Worm (Caenorhabditis elegans) whole organism, L2 larva: ENCODE measurements around the gene F59A7.5.

ENCODE experiments used
- blmp-1 ChIP-seq: sonication (generic microtip); optimal IDR thresholded peaks from 2 replicates; lab custom pipeline; 2017; ENCODE audit warnings: missing genetic modification characterization, mild to moderate bottlenecking, missing compliant biosample characterization, antibody characterized with exemption, moderate library complexity; ENCODE audit not compliant: insufficient read depth
- elt-1 ChIP-seq: fragments of 150-350 bp; optimal IDR thresholded peaks from 2 replicates; lab custom pipeline; 2014; ENCODE audit warnings: missing biosample characterization, missing genetic modification characterization
- nhr-23 ChIP-seq: fragments of 150-350 bp; optimal IDR thresholded peaks from 2 replicates; lab custom pipeline; 2014; ENCODE audit warnings: missing biosample characterization, missing genetic modification reagents, missing genetic modification characterization
- nhr-77 ChIP-seq: fragments of 150-350 bp; optimal IDR thresholded peaks from 2 replicates; lab custom pipeline; 2014; ENCODE audit warnings: missing biosample characterization, missing genetic modification characterization

DNA sequence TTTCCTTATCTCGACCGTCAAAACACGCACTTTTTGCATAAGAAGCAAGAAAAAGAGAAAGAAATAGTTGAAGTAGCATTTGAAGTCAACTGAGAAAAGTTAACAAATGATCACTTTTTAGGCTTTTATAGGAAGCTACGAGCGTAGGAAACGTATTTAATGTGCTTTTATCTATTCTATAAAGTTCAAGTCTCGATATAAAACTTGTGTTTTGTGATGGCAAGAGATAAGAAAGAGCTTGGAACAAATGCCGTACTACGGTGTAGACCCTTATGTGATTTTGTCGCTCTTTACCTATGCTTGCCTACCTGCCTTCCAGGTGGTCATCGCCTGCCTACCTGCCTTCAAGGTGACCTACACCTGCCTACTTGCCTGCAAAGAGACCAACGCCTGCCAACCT is 18.2 kb upstream of the F59A7.5 start, which contains the start of gene clec-206:
- no peak for TF ChIP-seq elt-1 (tag; lab: Kevin White, UChicago)
- no peak for TF ChIP-seq blmp-1 (tag; lab: Kevin White, UChicago)
- no peak for TF ChIP-seq nhr-77 (tag; lab: Kevin White, UChicago)
- no peak for TF ChIP-seq nhr-23
